Worm (Caenorhabditis elegans) whole organism, young adult: ENCODE measurements around the gene yif-1.
"Not testable (repeated sequence)": the region's sequence is repeated elsewhere in the genome, so short reads cannot be mapped to it uniquely, and the experiment has no call there.

Experiments
- C06A6.2 ChIP-seq: fragments of 200-800 bp; sonication (Bioruptor generic); conservative IDR thresholded peaks from 2 replicates; pipeline ENCODE4 v1.3.6; 2022; ENCODE audit warnings: missing genetic modification characterization, missing compliant biosample characterization
- C17E4.6 ChIP-seq: fragments of 200-800 bp; sonication (Bioruptor generic); IDR thresholded peaks from 2 replicates; pipeline ENCODE4 v1.3.6; 2022; ENCODE audit warnings: missing genetic modification reagents, missing genetic modification characterization, missing compliant biosample characterization
- D2030.7 ChIP-seq: fragments of 200-800 bp; sonication (Bioruptor generic); IDR thresholded peaks from 2 replicates; pipeline ENCODE4 v1.3.6; 2022; ENCODE audit warnings: missing genetic modification reagents, missing genetic modification characterization, missing compliant biosample characterization
- F33H1.4 ChIP-seq: fragments of 200-800 bp; sonication (Bioruptor generic); IDR thresholded peaks from 2 replicates; pipeline ENCODE4 v1.3.6; 2022; ENCODE audit warnings: missing genetic modification reagents, missing genetic modification characterization, missing compliant biosample characterization
- F37B4.10 ChIP-seq: fragments of 200-800 bp; sonication (Bioruptor generic); IDR thresholded peaks from 2 replicates; pipeline ENCODE4 v1.3.6; 2022; ENCODE audit warnings: missing genetic modification characterization, missing compliant biosample characterization
- F49E8.2 ChIP-seq: sonication (generic microtip); optimal IDR thresholded peaks from 3 replicates; lab custom pipeline; 2017; ENCODE audit warnings: missing genetic modification characterization, mild to moderate bottlenecking, missing compliant biosample characterization, antibody characterized with exemption, moderate library complexity; ENCODE audit not compliant: insufficient read depth
- K11D2.4 ChIP-seq: fragments of 200-800 bp; sonication (Bioruptor generic); IDR thresholded peaks from 2 replicates; pipeline ENCODE4 v1.3.6; 2022; ENCODE audit warnings: missing genetic modification reagents, missing genetic modification characterization, missing compliant biosample characterization
- T07F8.4 ChIP-seq: sonication (generic microtip); optimal IDR thresholded peaks from 2 replicates; lab custom pipeline; 2016; ENCODE audit warnings: mild to moderate bottlenecking, missing genetic modification characterization, moderate library complexity, missing compliant biosample characterization
- Y53G8AR.9 ChIP-seq: fragments of 200-800 bp; sonication (Bioruptor generic); conservative IDR thresholded peaks from 2 replicates; pipeline ENCODE4 v1.3.6; 2022; ENCODE audit warnings: missing genetic modification reagents, missing genetic modification characterization, missing compliant biosample characterization
- Y95B8A.8 ChIP-seq: fragments of 200-800 bp; sonication (Bioruptor generic); IDR thresholded peaks from 2 replicates; pipeline ENCODE4 v1.3.6; 2022; ENCODE audit warnings: missing genetic modification reagents, missing genetic modification characterization, missing compliant biosample characterization
- attf-3 ChIP-seq: fragments of 200-800 bp; sonication (Bioruptor generic); conservative IDR thresholded peaks from 2 replicates; pipeline ENCODE4 v1.3.6; 2022; ENCODE audit warnings: missing genetic modification reagents, missing genetic modification characterization, missing compliant biosample characterization
- attf-6 ChIP-seq: fragments of 200-800 bp; sonication (Bioruptor generic); IDR thresholded peaks from 2 replicates; pipeline ENCODE4 v1.3.6; 2022; ENCODE audit warnings: missing genetic modification reagents, missing genetic modification characterization, missing compliant biosample characterization
- bed-1 ChIP-seq: fragments of 200-800 bp; sonication (Bioruptor generic); IDR thresholded peaks from 2 replicates; pipeline ENCODE4 v1.3.6; 2022; ENCODE audit warnings: missing genetic modification reagents, missing genetic modification characterization, missing compliant biosample characterization
- cebp-1 ChIP-seq, 2 experiments: fragments of 200-800 bp in 1 of 2; sonication (Bioruptor generic) in 1 of 2; sonication (generic microtip) in 1 of 2; IDR thresholded peaks in 1 of 2; optimal IDR thresholded peaks in 1 of 2; 2 replicates each; pipeline versions ENCODE4 v1.3.6 to Lab custom; 2017 to 2022; ENCODE audit warnings: missing compliant biosample characterization in 2 of 2, missing genetic modification characterization in 2 of 2, mild to moderate bottlenecking in 1 of 2, missing genetic modification reagents in 1 of 2, moderate library complexity in 1 of 2
- ceh-100 ChIP-seq: fragments of 200-800 bp; sonication (Bioruptor generic); IDR thresholded peaks from 2 replicates; pipeline ENCODE4 v1.3.6; 2022; ENCODE audit warnings: missing genetic modification reagents, missing genetic modification characterization, missing compliant biosample characterization
- ceh-91 ChIP-seq: fragments of 200-800 bp; sonication (Bioruptor generic); IDR thresholded peaks from 2 replicates; pipeline ENCODE4 v1.3.6; 2022; ENCODE audit warnings: missing genetic modification reagents, missing genetic modification characterization, missing compliant biosample characterization
- dox-1 ChIP-seq: fragments of 200-800 bp; sonication (Bioruptor generic); IDR thresholded peaks from 2 replicates; pipeline ENCODE4 v1.3.6; 2022; ENCODE audit warnings: missing genetic modification reagents, missing genetic modification characterization, missing compliant biosample characterization
- egl-44 ChIP-seq: fragments of 200-800 bp; sonication (Bioruptor generic); IDR thresholded peaks from 2 replicates; pipeline ENCODE4 v1.3.6; 2022; ENCODE audit warnings: missing genetic modification reagents, missing genetic modification characterization, missing compliant biosample characterization
- egrh-3 ChIP-seq: fragments of 200-800 bp; sonication (Bioruptor generic); IDR thresholded peaks from 2 replicates; pipeline ENCODE4 v1.3.6; 2022; ENCODE audit warnings: missing genetic modification reagents, missing genetic modification characterization, missing compliant biosample characterization
- ekl-4 ChIP-seq: fragments of 200-800 bp; sonication (Bioruptor generic); IDR thresholded peaks from 2 replicates; pipeline ENCODE4 v1.3.6; 2022; ENCODE audit warnings: missing genetic modification reagents, missing genetic modification characterization, missing compliant biosample characterization
- hmg-1.2 ChIP-seq: fragments of 200-800 bp; sonication (Bioruptor generic); IDR thresholded peaks from 2 replicates; pipeline ENCODE4 v1.3.6; 2022; ENCODE audit warnings: missing genetic modification reagents, missing genetic modification characterization, missing compliant biosample characterization
- hsf-1 ChIP-seq: fragments of 200-800 bp; sonication (Bioruptor generic); IDR thresholded peaks from 2 replicates; pipeline ENCODE4 v1.3.6; 2022; ENCODE audit warnings: missing genetic modification reagents, missing genetic modification characterization, missing compliant biosample characterization
- let-526 ChIP-seq: fragments of 200-800 bp; sonication (Bioruptor generic); IDR thresholded peaks from 2 replicates; pipeline ENCODE4 v1.3.6; 2022; ENCODE audit warnings: missing genetic modification reagents, missing genetic modification characterization, missing compliant biosample characterization
- madf-3 ChIP-seq: fragments of 200-800 bp; sonication (Bioruptor generic); IDR thresholded peaks from 2 replicates; pipeline ENCODE4 v1.3.6; 2022; ENCODE audit warnings: missing genetic modification reagents, missing genetic modification characterization, missing compliant biosample characterization
- madf-6 ChIP-seq: fragments of 200-800 bp; sonication (Bioruptor generic); IDR thresholded peaks from 2 replicates; pipeline ENCODE4 v1.3.6; 2022; ENCODE audit warnings: missing genetic modification reagents, missing genetic modification characterization, missing compliant biosample characterization
- madf-8 ChIP-seq: fragments of 200-800 bp; sonication (Bioruptor generic); conservative IDR thresholded peaks from 2 replicates; pipeline ENCODE4 v1.3.6; 2022; ENCODE audit warnings: missing genetic modification reagents, missing genetic modification characterization, missing compliant biosample characterization
- mcd-1 ChIP-seq: fragments of 200-800 bp; sonication (Bioruptor generic); IDR thresholded peaks from 2 replicates; pipeline ENCODE4 v1.3.6; 2022; ENCODE audit warnings: missing genetic modification reagents, missing genetic modification characterization, missing compliant biosample characterization
- nfyb-1 ChIP-seq: fragments of 200-800 bp; sonication (Bioruptor generic); IDR thresholded peaks from 2 replicates; pipeline ENCODE4 v1.3.6; 2022; ENCODE audit warnings: missing genetic modification reagents, missing genetic modification characterization, missing compliant biosample characterization
- pbrm-1 ChIP-seq: fragments of 200-800 bp; sonication (Bioruptor generic); IDR thresholded peaks from 2 replicates; pipeline ENCODE4 v1.3.6; 2022; ENCODE audit warnings: missing genetic modification reagents, missing genetic modification characterization, missing compliant biosample characterization
- rcor-1 ChIP-seq: fragments of 200-800 bp; sonication (Bioruptor generic); IDR thresholded peaks from 2 replicates; pipeline ENCODE4 v1.3.6; 2022; ENCODE audit warnings: missing genetic modification reagents, missing genetic modification characterization, missing compliant biosample characterization
- repo-1 ChIP-seq: sonication (generic microtip); optimal IDR thresholded peaks from 2 replicates; lab custom pipeline; 2017; ENCODE audit warnings: mild to moderate bottlenecking, missing genetic modification characterization, missing compliant biosample characterization
- rpc-1 ChIP-seq, 2 experiments: fragments of 150-350 bp in 1 of 2; sonication (generic microtip) in 1 of 2; optimal IDR thresholded peaks; 2 replicates each; lab custom pipeline; 2014 to 2018; ENCODE audit warnings: missing biosample characterization in 1 of 2, missing genetic modification characterization in 1 of 2, missing genetic modification reagents in 1 of 2, missing genotype in 1 of 2
- sdz-38 ChIP-seq: sonication (generic microtip); optimal IDR thresholded peaks from 2 replicates; lab custom pipeline; 2016; ENCODE audit warnings: missing genotype, missing genetic modification characterization, missing compliant biosample characterization
- somi-1 ChIP-seq: fragments of 200-800 bp; sonication (Bioruptor generic); optimal IDR thresholded peaks from 2 replicates; lab custom pipeline; 2018; ENCODE audit warnings: mild to moderate bottlenecking, missing genetic modification characterization, missing compliant biosample characterization
- xnd-1 ChIP-seq: sonication (generic microtip); optimal IDR thresholded peaks from 2 replicates; lab custom pipeline; 2016; ENCODE audit warnings: missing genotype, missing genetic modification reagents, missing genetic modification characterization, missing compliant biosample characterization
- ztf-28 ChIP-seq: fragments of 200-800 bp; sonication (Bioruptor generic); IDR thresholded peaks from 2 replicates; pipeline ENCODE4 v1.3.6; 2022; ENCODE audit warnings: missing genetic modification reagents, missing genetic modification characterization, missing compliant biosample characterization

Gene yif-1

ce11 chrV:10051855-10052254, 2.9 kb downstream of the yif-1 start, which contains the start of gene str-118:
Gene str-118, plus strand, starts transcription at chrV:10052155.
- TF ChIP-seq sdz-38: no peak
- TF ChIP-seq T07F8.4 (tag; lab: Kevin White, UChicago): no peak
- no peak for TF ChIP-seq repo-1 (tag; lab: Kevin White, UChicago)
- TF ChIP-seq C06A6.2 (GFP tag; lab: Robert Waterston, UW): no peak
- no peak for TF ChIP-seq F49E8.2
- TF ChIP-seq let-526: no peak
- no peak for TF ChIP-seq ztf-28 (GFP tag; lab: Robert Waterston, UW)
- no peak for TF ChIP-seq rpc-1 (optimal IDR thresholded peaks at IDR 0.05; lab: Kevin White, UChicago)
- no peak for TF ChIP-seq rpc-1 (tag; optimal IDR thresholded peaks at IDR 0.05; lab: Kevin White, UChicago)
- no peak for TF ChIP-seq attf-3 (GFP tag; lab: Robert Waterston, UW)
- no peak for TF ChIP-seq somi-1 (GFP tag; lab: Kevin White, UChicago)
- TF ChIP-seq, all 124 proteins: peak for 0

- peak; percentile 79 for TF ChIP-seq hmg-1.2
- TF ChIP-seq ekl-4 (GFP tag; lab: Robert Waterston, UW): peak; percentile 66; the same call in 1 of the 2 replicates
- peak; percentile 60; the same call in 1 of the 2 replicates for TF ChIP-seq Y95B8A.8
- peak; percentile 44; the same call in 1 of the 2 replicates for TF ChIP-seq C06A6.2 (GFP tag; lab: Robert Waterston, UW)
- TF ChIP-seq rcor-1 (GFP tag; lab: Robert Waterston, UW): peak; percentile 56; the same call in 1 of the 2 replicates
- TF ChIP-seq let-526: peak; percentile 49; the same call in 1 of the 2 replicates
- TF ChIP-seq cebp-1 (GFP tag; IDR thresholded peaks at IDR 0.05; lab: Robert Waterston, UW): peak; percentile 46; the same call in 1 of the 2 replicates
- not testable (repeated sequence) for TF ChIP-seq cebp-1 (tag; optimal IDR thresholded peaks at IDR 0.05; lab: Kevin White, UChicago)
- peak; percentile 60; the same call in 1 of the 2 replicates for TF ChIP-seq egrh-3 (GFP tag; lab: Robert Waterston, UW)
- peak; percentile 57; the same call in 1 of the 2 replicates for TF ChIP-seq Y53G8AR.9 (GFP tag; lab: Robert Waterston, UW)
- TF ChIP-seq D2030.7: peak; percentile 70
- TF ChIP-seq ceh-91 (GFP tag; lab: Robert Waterston, UW): peak; percentile 43
- TF ChIP-seq F37B4.10 (GFP tag; lab: Robert Waterston, UW): 0 out of 2 replicates have a peak, but pooled peaks have one; percentile 63
- TF ChIP-seq madf-3 (GFP tag; lab: Robert Waterston, UW): peak; percentile 91
- TF ChIP-seq xnd-1 (tag; lab: Kevin White, UChicago): peak; percentile 57
- peak; percentile 57; the same call in 1 of the 2 replicates for TF ChIP-seq pbrm-1 (GFP tag; lab: Robert Waterston, UW)
- TF ChIP-seq madf-8 (GFP tag; lab: Robert Waterston, UW): peak; percentile 90
- TF ChIP-seq dox-1 (GFP tag; lab: Robert Waterston, UW): peak; percentile 76; the same call in 1 of the 2 replicates
- peak; percentile 63; the same call in 1 of the 2 replicates for TF ChIP-seq egl-44 (GFP tag; lab: Robert Waterston, UW)
- peak; percentile 23; the same call in 1 of the 2 replicates for TF ChIP-seq attf-6
- peak; percentile 75 for TF ChIP-seq mcd-1 (GFP tag; lab: Robert Waterston, UW)
- TF ChIP-seq ceh-100: peak; percentile 13; the same call in 1 of the 2 replicates
- 0 out of 2 replicates have a peak, but pooled peaks have one; percentile 58 for TF ChIP-seq bed-1 (GFP tag; lab: Robert Waterston, UW)
- TF ChIP-seq K11D2.4 (GFP tag; lab: Robert Waterston, UW): peak; percentile 84
- peak; percentile 99 for TF ChIP-seq hsf-1
- TF ChIP-seq F33H1.4 (GFP tag; lab: Robert Waterston, UW): peak; percentile 51
- peak; percentile 94 for TF ChIP-seq madf-6 (GFP tag; lab: Robert Waterston, UW)
- peak; percentile 78 for TF ChIP-seq C17E4.6 (GFP tag; lab: Robert Waterston, UW)
- 0 out of 2 replicates have a peak, but pooled peaks have one; percentile 59 for TF ChIP-seq nfyb-1 (GFP tag; lab: Robert Waterston, UW)
- 0 out of 2 replicates have a peak, but pooled peaks have one; percentile 30 for TF ChIP-seq ztf-28 (GFP tag; lab: Robert Waterston, UW)
Observed at ce11 chrV:10049192-10049816, 5.4 kb downstream of the yif-1 start.
